Worm (Caenorhabditis elegans) whole organism, L2 larva: ENCODE measurements around the gene dpy-26.

ENCODE experiments used
- C34F6.9 ChIP-seq: fragments of 150-350 bp; optimal IDR thresholded peaks from 2 replicates; lab custom pipeline; 2014; ENCODE audit warnings: missing biosample characterization, missing genetic modification characterization
- F13H6.1 ChIP-seq: sonication (generic microtip); optimal IDR thresholded peaks from 2 replicates; lab custom pipeline; 2016; ENCODE audit warnings: missing genetic modification characterization, missing compliant biosample characterization
- R02D3.7 ChIP-seq: fragments of 150-350 bp; optimal IDR thresholded peaks from 2 replicates; lab custom pipeline; 2014; ENCODE audit warnings: missing biosample characterization, missing genetic modification characterization
- Y55F3AM.14 ChIP-seq: fragments of 200-800 bp; sonication (Bioruptor generic); optimal IDR thresholded peaks from 2 replicates; lab custom pipeline; 2018; ENCODE audit warnings: mild to moderate bottlenecking, missing genetic modification characterization, missing compliant biosample characterization
- ZK546.5 ChIP-seq: sonication (generic microtip); optimal IDR thresholded peaks from 2 replicates; lab custom pipeline; 2017; ENCODE audit warnings: missing biosample characterization, missing genetic modification characterization
- ama-1 ChIP-seq: fragments of 150-350 bp; optimal IDR thresholded peaks from 2 replicates; lab custom pipeline; 2018; ENCODE audit warnings: inconsistent platforms
- blmp-1 ChIP-seq: sonication (generic microtip); optimal IDR thresholded peaks from 2 replicates; lab custom pipeline; 2017; ENCODE audit warnings: missing genetic modification characterization, mild to moderate bottlenecking, missing compliant biosample characterization, antibody characterized with exemption, moderate library complexity; ENCODE audit not compliant: insufficient read depth
- ceh-16 ChIP-seq: fragments of 150-350 bp; optimal IDR thresholded peaks from 2 replicates; lab custom pipeline; 2014; ENCODE audit warnings: missing biosample characterization, missing genetic modification characterization
- ceh-82 ChIP-seq: fragments of 150-350 bp; optimal IDR thresholded peaks from 2 replicates; lab custom pipeline; 2014; ENCODE audit warnings: missing biosample characterization, missing genetic modification characterization
- crh-2 ChIP-seq: sonication (generic microtip); optimal IDR thresholded peaks from 2 replicates; lab custom pipeline; 2017; ENCODE audit warnings: missing biosample characterization, missing genetic modification characterization
- dmd-4 ChIP-seq: sonication (generic microtip); optimal IDR thresholded peaks from 2 replicates; lab custom pipeline; 2017; ENCODE audit warnings: missing biosample characterization, missing genetic modification characterization
- egl-27 ChIP-seq: sonication (generic microtip); optimal IDR thresholded peaks from 3 replicates; lab custom pipeline; 2017; ENCODE audit warnings: missing biosample characterization, missing genetic modification reagents, missing genetic modification characterization
- elt-3 ChIP-seq: sonication (generic microtip); optimal IDR thresholded peaks from 2 replicates; lab custom pipeline; 2017; ENCODE audit warnings: missing biosample characterization, missing genetic modification characterization
- fos-1 ChIP-seq: fragments of 150-350 bp; optimal IDR thresholded peaks from 2 replicates; lab custom pipeline; 2014; ENCODE audit warnings: missing biosample characterization, missing genetic modification characterization
- gmeb-1 ChIP-seq: fragments of 150-350 bp; optimal IDR thresholded peaks from 2 replicates; lab custom pipeline; 2014; ENCODE audit warnings: missing biosample characterization, missing genetic modification characterization
- lin-11 ChIP-seq: fragments of 150-350 bp; sonication (generic microtip); optimal IDR thresholded peaks from 2 replicates; lab custom pipeline; 2014; ENCODE audit warnings: missing biosample characterization, missing genetic modification characterization, inconsistent platforms, mixed read lengths
- lin-13 ChIP-seq: fragments of 150-350 bp; optimal IDR thresholded peaks from 2 replicates; lab custom pipeline; 2014; ENCODE audit warnings: missing biosample characterization, missing genetic modification reagents, missing genetic modification characterization
- lsy-2 ChIP-seq, 2 experiments: fragments of 150-350 bp in 1 of 2; sonication (generic microtip) in 1 of 2; optimal IDR thresholded peaks; 2 replicates each; lab custom pipeline; 2014 to 2017; ENCODE audit warnings: missing biosample characterization in 2 of 2, missing genetic modification characterization in 2 of 2
- mab-5 ChIP-seq: fragments of 150-350 bp; optimal IDR thresholded peaks from 2 replicates; lab custom pipeline; 2014; ENCODE audit warnings: missing biosample characterization, missing genetic modification characterization
- mbf-1 ChIP-seq: sonication (generic microtip); optimal IDR thresholded peaks from 2 replicates; lab custom pipeline; 2017; ENCODE audit warnings: missing biosample characterization, missing genetic modification characterization
- mdl-1 ChIP-seq, 2 experiments: fragments of 150-350 bp in 1 of 2; sonication (generic microtip) in 1 of 2; optimal IDR thresholded peaks; 2 replicates each; lab custom pipeline; 2017; ENCODE audit warnings: missing biosample characterization in 2 of 2, missing genetic modification characterization in 2 of 2
- nhr-10 ChIP-seq: sonication (generic microtip); optimal IDR thresholded peaks from 2 replicates; lab custom pipeline; 2017; ENCODE audit warnings: missing biosample characterization, missing genetic modification characterization
- nhr-11 ChIP-seq: fragments of 150-350 bp; optimal IDR thresholded peaks from 2 replicates; lab custom pipeline; 2014; ENCODE audit warnings: missing biosample characterization, missing genetic modification characterization
- nhr-129 ChIP-seq: fragments of 150-350 bp; optimal IDR thresholded peaks from 2 replicates; lab custom pipeline; 2014; ENCODE audit warnings: missing biosample characterization, missing genetic modification characterization
- nhr-21 ChIP-seq: fragments of 150-350 bp; optimal IDR thresholded peaks from 2 replicates; lab custom pipeline; 2014; ENCODE audit warnings: missing biosample characterization, missing genetic modification characterization
- nhr-237 ChIP-seq: fragments of 150-350 bp; optimal IDR thresholded peaks from 2 replicates; lab custom pipeline; 2014; ENCODE audit warnings: missing biosample characterization, missing genetic modification characterization
- nhr-25 ChIP-seq: fragments of 150-350 bp; sonication (generic microtip); optimal IDR thresholded peaks from 3 replicates; lab custom pipeline; 2014; ENCODE audit warnings: missing biosample characterization, missing genetic modification characterization
- nhr-6 ChIP-seq: fragments of 150-350 bp; optimal IDR thresholded peaks from 2 replicates; lab custom pipeline; 2014; ENCODE audit warnings: missing biosample characterization, missing genetic modification characterization
- nhr-77 ChIP-seq: fragments of 150-350 bp; optimal IDR thresholded peaks from 2 replicates; lab custom pipeline; 2014; ENCODE audit warnings: missing biosample characterization, missing genetic modification characterization
- peb-1 ChIP-seq: fragments of 150-350 bp; optimal IDR thresholded peaks from 2 replicates; lab custom pipeline; 2014; ENCODE audit warnings: missing biosample characterization, missing genetic modification characterization
- sem-4 ChIP-seq: fragments of 150-350 bp; optimal IDR thresholded peaks from 2 replicates; lab custom pipeline; 2014; ENCODE audit warnings: missing biosample characterization, missing genetic modification reagents, missing genetic modification characterization
- skn-1 ChIP-seq: sonication (generic microtip); optimal IDR thresholded peaks from 2 replicates; lab custom pipeline; 2017; ENCODE audit warnings: missing biosample characterization, missing genetic modification characterization
- sma-3 ChIP-seq: sonication (generic microtip); optimal IDR thresholded peaks from 2 replicates; lab custom pipeline; 2016; ENCODE audit warnings: missing genetic modification reagents, missing genetic modification characterization, missing compliant biosample characterization
- sma-9 ChIP-seq, 2 experiments: fragments of 150-350 bp in 1 of 2; sonication (generic microtip) in 1 of 2; optimal IDR thresholded peaks; 2 replicates each; lab custom pipeline; 2014 to 2016; ENCODE audit warnings: missing genetic modification characterization in 2 of 2, mild to moderate bottlenecking in 1 of 2, missing biosample characterization in 1 of 2, missing compliant biosample characterization in 1 of 2, missing genetic modification reagents in 1 of 2, moderate library complexity in 1 of 2
- unc-55 ChIP-seq: fragments of 150-350 bp; sonication (generic microtip); optimal IDR thresholded peaks from 3 replicates; lab custom pipeline; 2014; ENCODE audit warnings: missing biosample characterization, missing genetic modification reagents, missing genetic modification characterization
- unc-62 ChIP-seq: fragments of 150-350 bp; optimal IDR thresholded peaks from 2 replicates; lab custom pipeline; 2014; ENCODE audit warnings: missing biosample characterization, missing genetic modification reagents, missing genetic modification characterization
- zag-1 ChIP-seq: fragments of 150-350 bp; optimal IDR thresholded peaks from 2 replicates; lab custom pipeline; 2014; ENCODE audit warnings: missing biosample characterization, missing genetic modification characterization
- ztf-1 ChIP-seq: fragments of 200-800 bp; sonication (Bioruptor generic); conservative IDR thresholded peaks from 2 replicates; pipeline ENCODE4 v1.3.6; 2022; ENCODE audit warnings: missing genetic modification characterization, missing compliant biosample characterization
- ztf-11 ChIP-seq: sonication (generic microtip); optimal IDR thresholded peaks from 2 replicates; lab custom pipeline; 2017; ENCODE audit warnings: missing biosample characterization, missing genetic modification characterization
- ztf-4 ChIP-seq: fragments of 150-350 bp; optimal IDR thresholded peaks from 2 replicates; lab custom pipeline; 2014; ENCODE audit warnings: missing biosample characterization, missing genetic modification characterization

The dpy-26 gene

DNA sequence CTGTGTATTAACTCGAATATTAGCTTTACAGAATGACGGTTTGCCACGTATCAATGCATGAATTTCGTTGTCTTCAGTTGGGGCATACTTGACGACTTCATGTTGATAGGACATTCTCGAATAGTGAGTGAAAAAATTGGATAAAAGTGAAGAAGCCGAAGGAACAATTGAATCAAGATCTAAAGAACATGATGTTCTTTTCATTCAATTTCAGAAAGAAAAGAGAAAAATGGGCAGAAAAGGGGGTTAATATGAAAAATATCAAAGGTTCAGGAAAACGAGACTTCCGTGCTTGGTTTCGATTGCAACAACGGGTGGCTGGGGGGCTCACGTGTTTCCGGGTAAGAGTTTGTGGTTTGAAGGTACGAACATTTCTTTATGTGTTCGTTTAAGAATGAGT lies 36.5 kb downstream of the dpy-26 start:
- TF ChIP-seq F13H6.1 (tag; lab: Kevin White, UChicago) (no peak), ceh-16 (no peak), mdl-1 (tag; optimal IDR thresholded peaks at IDR 0.05; lab: Kevin White, UChicago) (no peak), ztf-11 (tag; lab: Kevin White, UChicago) (no peak), nhr-129 (tag; lab: Kevin White, UChicago) (no peak), skn-1 (no peak), nhr-237 (tag; lab: Kevin White, UChicago) (no peak), fos-1 (tag; lab: Kevin White, UChicago) (no peak), dmd-4 (no peak), ztf-1 (GFP tag; lab: Robert Waterston, UW) (no peak), nhr-10 (no peak), gmeb-1 (tag; lab: Kevin White, UChicago) (no peak), nhr-6 (tag; lab: Kevin White, UChicago) (no peak), lsy-2 (tag; optimal IDR thresholded peaks at IDR 0.05; lab: Kevin White, UChicago) (no peak)

DNA sequence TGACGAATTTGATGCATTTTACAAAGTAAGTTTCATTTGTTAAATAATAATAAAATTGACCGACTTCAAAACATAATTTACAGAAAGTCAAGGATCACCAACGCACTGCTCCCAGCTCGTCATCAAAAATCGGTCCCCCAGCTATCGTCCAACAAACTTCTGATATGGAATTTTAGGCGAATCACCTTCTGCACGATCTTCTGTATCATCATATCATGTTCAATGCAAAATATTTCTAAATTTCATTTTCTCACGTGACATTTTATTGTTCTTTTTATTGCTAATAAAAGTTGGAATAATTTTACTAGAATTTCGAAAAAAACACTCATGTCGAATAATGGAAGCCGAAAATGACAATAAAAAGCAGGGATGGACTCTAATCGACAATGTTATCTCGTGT lies 41.0 kb downstream of the dpy-26 start, which contains the start of gene acl-13:
Gene acl-13, plus strand, starts transcription at position 301 of the 400 bp plus-strand sequence.
- no peak for TF ChIP-seq mdl-1 (tag; optimal IDR thresholded peaks at IDR 0.05; lab: Kevin White, UChicago)
- no peak for TF ChIP-seq nhr-129 (tag; lab: Kevin White, UChicago)
- TF ChIP-seq mbf-1 (tag; lab: Kevin White, UChicago): no peak
- no peak for TF ChIP-seq nhr-25 (tag; lab: Kevin White, UChicago)
- TF ChIP-seq mab-5: no peak
- TF ChIP-seq nhr-11 (tag; lab: Kevin White, UChicago): no peak
- TF ChIP-seq F13H6.1 (tag; lab: Kevin White, UChicago): no peak
- no peak for TF ChIP-seq unc-55 (GFP tag; lab: Kevin White, UChicago)
- TF ChIP-seq elt-3 (tag; lab: Kevin White, UChicago): no peak
- no peak for TF ChIP-seq Y55F3AM.14 (GFP tag; lab: Kevin White, UChicago)
- TF ChIP-seq ztf-11 (tag; lab: Kevin White, UChicago): no peak
- TF ChIP-seq lin-11 (tag; lab: Kevin White, UChicago): no peak
- no peak for TF ChIP-seq nhr-21 (tag; lab: Kevin White, UChicago)
- no peak for TF ChIP-seq sem-4 (tag; lab: Kevin White, UChicago)
- no peak for TF ChIP-seq nhr-77 (tag; lab: Kevin White, UChicago)
- no peak for TF ChIP-seq blmp-1 (tag; lab: Kevin White, UChicago)
- TF ChIP-seq lin-13 (GFP tag; lab: Kevin White, UChicago): no peak
- TF ChIP-seq peb-1: no peak

DNA sequence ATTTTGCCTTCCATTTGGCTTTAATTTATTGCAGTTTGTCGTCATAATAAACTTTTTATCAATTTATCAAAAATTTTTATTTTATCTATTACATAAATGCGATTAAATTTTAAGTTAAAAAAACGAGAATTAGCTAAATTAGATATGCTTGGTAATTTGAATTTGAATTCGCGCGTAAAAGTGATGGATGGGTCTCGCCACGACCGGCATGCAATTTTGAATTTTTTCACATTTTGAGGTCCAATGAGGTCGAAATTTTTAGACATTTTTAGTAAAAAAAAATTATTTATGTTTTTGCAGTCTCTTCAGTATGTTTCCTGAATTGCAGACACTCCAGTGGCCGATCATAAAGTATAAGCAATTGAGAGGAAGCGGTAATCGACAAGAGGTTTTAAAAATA lies 42.5 kb downstream of the dpy-26 start, which contains the start of gene dsb-1:
Gene dsb-1, plus strand, starts transcription at position 301 of the 400 bp plus-strand sequence.
- TF ChIP-seq blmp-1 (tag; lab: Kevin White, UChicago) (no peak), nhr-10 (no peak), peb-1 (no peak)

DNA sequence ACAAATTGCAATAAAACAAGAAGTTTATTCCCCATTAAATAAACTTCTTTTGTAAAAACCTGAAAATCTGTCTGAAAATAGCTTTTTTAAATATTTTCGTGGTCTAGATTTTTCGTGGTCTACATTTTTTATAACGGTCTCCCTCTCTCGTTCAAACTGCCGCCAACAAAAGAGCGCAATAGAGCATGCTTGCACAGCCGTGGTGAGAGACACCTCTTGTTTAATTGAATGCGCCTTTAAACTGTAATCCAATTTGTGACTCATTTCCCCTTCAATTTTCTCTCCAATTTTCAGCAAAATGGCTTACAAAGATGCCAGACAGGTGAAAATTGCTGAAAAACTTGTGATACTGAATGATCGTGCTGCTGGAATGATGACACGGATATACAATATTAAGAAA lies 47.0 kb downstream of the dpy-26 start, which contains the start of gene gex-3:
Gene gex-3, plus strand, starts transcription at position 295 of the 400 bp plus-strand sequence.
- no peak for TF ChIP-seq nhr-237 (tag; lab: Kevin White, UChicago)
- TF ChIP-seq lsy-2 (tag; optimal IDR thresholded peaks at IDR 0.05; lab: Kevin White, UChicago): peak; percentile 78 to 95
- TF ChIP-seq nhr-11 (tag; lab: Kevin White, UChicago): no peak
- TF ChIP-seq R02D3.7 (tag; lab: Kevin White, UChicago): no peak
- TF ChIP-seq fos-1 (tag; lab: Kevin White, UChicago): peak; percentile 80
- peak; percentile 79 for TF ChIP-seq lin-11 (tag; lab: Kevin White, UChicago)
- peak; percentile 22 for TF ChIP-seq mab-5
- peak; percentile 97 for TF ChIP-seq unc-55 (GFP tag; lab: Kevin White, UChicago)
- peak; percentile 73 for TF ChIP-seq ZK546.5 (tag; lab: Kevin White, UChicago)
- peak; percentile 85 for TF ChIP-seq C34F6.9 (tag; lab: Kevin White, UChicago)
- no peak for TF ChIP-seq ztf-11 (tag; lab: Kevin White, UChicago)
- peak; percentile 45 for TF ChIP-seq ceh-16
- peak; percentile 87 for TF ChIP-seq crh-2
- TF ChIP-seq unc-62 (GFP tag; lab: Kevin White, UChicago): no peak
- TF ChIP-seq ama-1 (lab: Kevin White, UChicago): peak; percentile 56
- TF ChIP-seq dmd-4: no peak
- TF ChIP-seq F13H6.1 (tag; lab: Kevin White, UChicago): peak; percentile 48
- TF ChIP-seq sma-3 (GFP tag; lab: Kevin White, UChicago): peak; percentile 64
- TF ChIP-seq mbf-1 (tag; lab: Kevin White, UChicago): no peak
- TF ChIP-seq peb-1: no peak
- peak; percentile 95 for TF ChIP-seq gmeb-1 (tag; lab: Kevin White, UChicago)
- peak; percentile 99 for TF ChIP-seq nhr-129 (tag; lab: Kevin White, UChicago)
- peak; percentile 81 for TF ChIP-seq sma-9 (GFP tag; optimal IDR thresholded peaks at IDR 0.05; lab: Kevin White, UChicago)
- no peak for TF ChIP-seq sma-9 (tag; optimal IDR thresholded peaks at IDR 0.05; lab: Kevin White, UChicago)
- TF ChIP-seq mdl-1 (tag; optimal IDR thresholded peaks at IDR 0.05; lab: Kevin White, UChicago): no peak
- TF ChIP-seq nhr-6 (tag; lab: Kevin White, UChicago): no peak
- TF ChIP-seq egl-27 (tag; lab: Kevin White, UChicago): peak; percentile 12
- peak; percentile 64 for TF ChIP-seq ztf-4 (tag; lab: Kevin White, UChicago)
- peak; percentile 91 for TF ChIP-seq lin-13 (GFP tag; lab: Kevin White, UChicago)
- TF ChIP-seq sem-4 (tag; lab: Kevin White, UChicago): peak; percentile 72
- peak; percentile 63 for TF ChIP-seq zag-1
- no peak for TF ChIP-seq Y55F3AM.14 (GFP tag; lab: Kevin White, UChicago)
- peak; percentile 71 for TF ChIP-seq nhr-25 (tag; lab: Kevin White, UChicago)
- no peak for TF ChIP-seq ceh-82 (tag; lab: Kevin White, UChicago)
- TF ChIP-seq elt-3 (tag; lab: Kevin White, UChicago): no peak
- TF ChIP-seq nhr-77 (tag; lab: Kevin White, UChicago): no peak
- TF ChIP-seq ztf-1 (GFP tag; lab: Robert Waterston, UW): no peak
- TF ChIP-seq nhr-21 (tag; lab: Kevin White, UChicago): peak; percentile 65
